Fruit fly (Drosophila melanogaster) whole organism, embryonic: Measurements from ENCODE around the gene CG6470.

Experiments used
- ATbp ChIP-seq: fragments of 200-800 bp; sonication (Bioruptor generic); optimal IDR thresholded peaks from 2 replicates; lab custom pipeline; 2017; ENCODE audit warnings: missing biosample characterization, mild to moderate bottlenecking, missing genetic modification characterization, missing genetic modification reagents
- Aef1 ChIP-seq: fragments of 200-800 bp; sonication (Bioruptor generic); IDR thresholded peaks from 3 replicates; pipeline ENCODE4 v1.3.6; 2022; ENCODE audit warnings: missing biosample characterization, missing genetic modification characterization
- Atf3 ChIP-seq: fragments of 200-800 bp; sonication (Bioruptor generic); optimal IDR thresholded peaks from 3 replicates; lab custom pipeline; 2016; ENCODE audit warnings: missing biosample characterization, missing genetic modification characterization
- CG10462 ChIP-seq: fragments of 200-800 bp; sonication (Bioruptor generic); optimal IDR thresholded peaks from 2 replicates; lab custom pipeline; 2016; ENCODE audit warnings: missing biosample characterization, missing genetic modification characterization
- CG10565 ChIP-seq: fragments of 200-800 bp; sonication (Bioruptor generic); optimal IDR thresholded peaks from 3 replicates; lab custom pipeline; 2016; ENCODE audit warnings: missing biosample characterization, mild to moderate bottlenecking, missing genetic modification characterization
- CG11085 ChIP-seq: fragments of 200-800 bp; sonication (Bioruptor generic); IDR thresholded peaks from 2 replicates; pipeline ENCODE4 v1.3.6; 2022; ENCODE audit warnings: missing biosample characterization, missing genetic modification characterization
- CG11504 ChIP-seq: fragments of 200-800 bp; sonication (Bioruptor generic); optimal IDR thresholded peaks from 3 replicates; lab custom pipeline; 2019; ENCODE audit warnings: missing biosample characterization, mild to moderate bottlenecking, missing genetic modification characterization, moderate library complexity
- CG12769 ChIP-seq: fragments of 200-800 bp; sonication (Bioruptor generic); optimal IDR thresholded peaks from 2 replicates; lab custom pipeline; 2019; ENCODE audit warnings: missing biosample characterization, mild to moderate bottlenecking, missing genetic modification characterization, moderate library complexity
- CG13424 ChIP-seq: fragments of 200-800 bp; sonication (Bioruptor generic); optimal IDR thresholded peaks from 2 replicates; lab custom pipeline; 2019; ENCODE audit warnings: missing biosample characterization, mild to moderate bottlenecking, missing genetic modification characterization, moderate library complexity
- CG14050 ChIP-seq: fragments of 200-800 bp; sonication (Bioruptor generic); IDR thresholded peaks from 3 replicates; pipeline ENCODE4 v1.3.6; 2022; ENCODE audit warnings: missing biosample characterization, missing genetic modification characterization
- CG14441 ChIP-seq: fragments of 200-800 bp; sonication (Bioruptor generic); IDR thresholded peaks from 2 replicates; pipeline ENCODE4 v1.3.6; 2022; ENCODE audit warnings: missing biosample characterization, missing genetic modification characterization
- CG17328 ChIP-seq: fragments of 200-800 bp; sonication (Bioruptor generic); IDR thresholded peaks from 2 replicates; pipeline ENCODE4 v1.3.6; 2022; ENCODE audit warnings: missing biosample characterization, missing genetic modification characterization
- CG17802 ChIP-seq: fragments of 200-800 bp; sonication (Bioruptor generic); optimal IDR thresholded peaks from 2 replicates; lab custom pipeline; 2018; ENCODE audit warnings: missing biosample characterization, mild to moderate bottlenecking, missing genetic modification characterization, moderate library complexity
- CG30020 ChIP-seq: fragments of 200-800 bp; optimal IDR thresholded peaks from 2 replicates; lab custom pipeline; 2019; ENCODE audit warnings: missing biosample characterization, mild to moderate bottlenecking, missing genetic modification characterization, moderate library complexity
- CG31365 ChIP-seq: fragments of 200-800 bp; sonication (Bioruptor generic); optimal IDR thresholded peaks from 2 replicates; lab custom pipeline; 2018; ENCODE audit warnings: missing biosample characterization, mild to moderate bottlenecking, missing genetic modification characterization
- CG6175 ChIP-seq: fragments of 200-800 bp; sonication (Bioruptor generic); IDR thresholded peaks from 3 replicates; pipeline ENCODE4 v1.3.6; 2022; ENCODE audit warnings: missing biosample characterization, missing genetic modification characterization
- CG6272 ChIP-seq: fragments of 200-800 bp; sonication (Bioruptor generic); IDR thresholded peaks from 2 replicates; pipeline ENCODE4 v1.3.6; 2022; ENCODE audit warnings: missing biosample characterization, missing genetic modification characterization
- CG7963 ChIP-seq: fragments of 200-800 bp; sonication (Bioruptor generic); IDR thresholded peaks from 3 replicates; pipeline ENCODE4 v1.3.6; 2022; ENCODE audit warnings: missing biosample characterization, missing genetic modification characterization; ENCODE audit not compliant: partially characterized antibody
- CG8388 ChIP-seq: fragments of 200-800 bp; sonication (Bioruptor generic); optimal IDR thresholded peaks from 2 replicates; lab custom pipeline; 2019; ENCODE audit warnings: missing biosample characterization, mild to moderate bottlenecking, missing genetic modification characterization, moderate library complexity
- CG9797 ChIP-seq: fragments of 200-800 bp; sonication (Bioruptor generic); optimal IDR thresholded peaks from 3 replicates; lab custom pipeline; 2018; ENCODE audit warnings: missing biosample characterization, mild to moderate bottlenecking, missing genetic modification characterization
- CoRest ChIP-seq: fragments of 200-800 bp; sonication (Bioruptor generic); optimal IDR thresholded peaks from 3 replicates; lab custom pipeline; 2018; ENCODE audit warnings: missing biosample characterization, mild to moderate bottlenecking, missing genetic modification characterization, moderate library complexity
- D ChIP-seq, 2 experiments: fragments of 200-800 bp in 1 of 2; fragments of >200 bp in 1 of 2; sonication (Bioruptor generic) in 1 of 2; optimal IDR thresholded peaks; 2 replicates in 1 of 2; 3 replicates in 1 of 2; lab custom pipeline; 2017; ENCODE audit warnings: mild to moderate bottlenecking in 1 of 2, missing biosample characterization in 1 of 2, missing genetic modification characterization in 1 of 2, missing genetic modification reagents in 1 of 2
- D19B ChIP-seq: fragments of 200-800 bp; sonication (Bioruptor generic); optimal IDR thresholded peaks from 2 replicates; lab custom pipeline; 2017; ENCODE audit warnings: missing biosample characterization, mild to moderate bottlenecking, missing genetic modification characterization
- ERR ChIP-seq: fragments of 200-800 bp; sonication (Bioruptor generic); optimal IDR thresholded peaks from 2 replicates; lab custom pipeline; 2016; ENCODE audit warnings: missing biosample characterization, missing genetic modification characterization
- Ets65A ChIP-seq: fragments of 200-800 bp; sonication (Bioruptor generic); peaks from one replicate; lab custom pipeline; 2016; ENCODE audit warnings: missing biosample characterization, missing genetic modification characterization
- Gsc ChIP-seq: fragments of 200-800 bp; sonication (Bioruptor generic); IDR thresholded peaks from 2 replicates; pipeline ENCODE4 v1.3.6; 2022; ENCODE audit warnings: missing biosample characterization, missing genetic modification characterization
- HLH54F ChIP-seq: fragments of 200-800 bp; sonication (Bioruptor generic); optimal IDR thresholded peaks from 3 replicates; lab custom pipeline; 2016; ENCODE audit warnings: missing biosample characterization, missing genetic modification characterization
- Hr78 ChIP-seq, 2 experiments: fragments of 200-800 bp in 1 of 2; fragments of >200 bp in 1 of 2; sonication (Bioruptor generic) in 1 of 2; optimal IDR thresholded peaks; 2 replicates each; lab custom pipeline; 2017 to 2019; ENCODE audit warnings: missing biosample characterization in 2 of 2, missing genetic modification characterization in 2 of 2, mild to moderate bottlenecking in 1 of 2, moderate library complexity in 1 of 2
- Kr ChIP-seq: fragments of 200-800 bp; sonication (Bioruptor generic); optimal IDR thresholded peaks from 2 replicates; lab custom pipeline; 2017; ENCODE audit warnings: missing biosample characterization, mild to moderate bottlenecking, missing genetic modification characterization
- MTF-1 ChIP-seq: fragments of 200-800 bp; sonication (Bioruptor generic); optimal IDR thresholded peaks from 2 replicates; lab custom pipeline; 2018; ENCODE audit warnings: missing biosample characterization, mild to moderate bottlenecking, missing genetic modification characterization, borderline replicate concordance
- Opbp ChIP-seq: fragments of 200-800 bp; sonication (Bioruptor generic); IDR thresholded peaks from 3 replicates; pipeline ENCODE4 v1.3.6; 2022; ENCODE audit warnings: missing biosample characterization, missing genetic modification characterization; ENCODE audit not compliant: partially characterized antibody
- Poxn ChIP-seq: fragments of 200-800 bp; sonication (Bioruptor generic); IDR thresholded peaks from 2 replicates; pipeline ENCODE4 v1.3.6; 2022; ENCODE audit warnings: missing biosample characterization, missing genetic modification characterization
- Sin3A ChIP-seq: fragments of >200 bp; optimal IDR thresholded peaks from 2 replicates; lab custom pipeline; 2018
- Tbp ChIP-seq: fragments of >200 bp; optimal IDR thresholded peaks from 2 replicates; lab custom pipeline; 2018; ENCODE audit warnings: missing biosample characterization, missing genetic modification characterization
- abd-A ChIP-seq: fragments of 200-800 bp; sonication (Bioruptor generic); optimal IDR thresholded peaks from 3 replicates; lab custom pipeline; 2019; ENCODE audit warnings: missing biosample characterization, mild to moderate bottlenecking, missing genetic modification characterization, moderate library complexity
- btn ChIP-seq: fragments of 200-800 bp; sonication (Bioruptor generic); optimal IDR thresholded peaks from 2 replicates; lab custom pipeline; 2016; ENCODE audit warnings: missing biosample characterization, missing genetic modification characterization
- cas ChIP-seq: fragments of 200-800 bp; sonication (Bioruptor generic); IDR thresholded peaks from 2 replicates; pipeline ENCODE4 v1.3.6; 2022; ENCODE audit warnings: missing biosample characterization, missing genetic modification characterization
- caup ChIP-seq: fragments of 200-800 bp; sonication (Bioruptor generic); optimal IDR thresholded peaks from 3 replicates; lab custom pipeline; 2017; ENCODE audit warnings: missing biosample characterization, mild to moderate bottlenecking, missing genetic modification characterization, moderate library complexity; ENCODE audit not compliant: severe bottlenecking
- cg ChIP-seq: fragments of 200-800 bp; sonication (Bioruptor generic); optimal IDR thresholded peaks from 3 replicates; lab custom pipeline; 2019; ENCODE audit warnings: missing biosample characterization, mild to moderate bottlenecking, missing genetic modification characterization, moderate library complexity
- crol ChIP-seq: fragments of 200-800 bp; sonication (Bioruptor generic); IDR thresholded peaks from 2 replicates; pipeline ENCODE4 v1.3.6; 2022; ENCODE audit warnings: missing biosample characterization, missing genetic modification characterization
- dmrt11E ChIP-seq: fragments of 200-800 bp; sonication (Bioruptor generic); optimal IDR thresholded peaks from 3 replicates; lab custom pipeline; 2018; ENCODE audit warnings: missing biosample characterization, mild to moderate bottlenecking, missing genetic modification characterization, moderate library complexity
- gcm ChIP-seq: fragments of 200-800 bp; sonication (Bioruptor generic); optimal IDR thresholded peaks from 2 replicates; lab custom pipeline; 2019; ENCODE audit warnings: missing biosample characterization, mild to moderate bottlenecking, missing genetic modification characterization, moderate library complexity
- pho ChIP-seq: fragments of 200-800 bp; sonication (Bioruptor generic); optimal IDR thresholded peaks from 2 replicates; lab custom pipeline; 2016; ENCODE audit warnings: missing biosample characterization, missing genetic modification characterization
- psq ChIP-seq: fragments of 200-800 bp; sonication (Bioruptor generic); optimal IDR thresholded peaks from 2 replicates; lab custom pipeline; 2017; ENCODE audit warnings: missing biosample characterization, missing genetic modification characterization
- pum ChIP-seq: fragments of 200-800 bp; sonication (Bioruptor generic); optimal IDR thresholded peaks from 2 replicates; lab custom pipeline; 2016; ENCODE audit warnings: missing biosample characterization, missing genetic modification characterization
- row ChIP-seq: fragments of 200-800 bp; sonication (Bioruptor generic); IDR thresholded peaks from 3 replicates; pipeline ENCODE4 v1.3.6; 2022; ENCODE audit warnings: missing biosample characterization, missing genetic modification characterization
- sens ChIP-seq: fragments of 200-800 bp; sonication (Bioruptor generic); peaks from one replicate; lab custom pipeline; 2016; ENCODE audit warnings: missing biosample characterization, missing genetic modification characterization
- seq ChIP-seq: fragments of 200-800 bp; sonication (Bioruptor generic); IDR thresholded peaks from 2 replicates; pipeline ENCODE4 v1.3.6; 2022; ENCODE audit warnings: missing biosample characterization, missing genetic modification characterization
- slou ChIP-seq: fragments of 200-800 bp; sonication (Bioruptor generic); optimal IDR thresholded peaks from 3 replicates; lab custom pipeline; 2016; ENCODE audit warnings: missing biosample characterization, missing genetic modification characterization
- tin ChIP-seq: fragments of 200-800 bp; sonication (Bioruptor generic); optimal IDR thresholded peaks from 3 replicates; lab custom pipeline; 2016; ENCODE audit warnings: missing biosample characterization, missing genetic modification characterization

CG6470 gene

DNA sequence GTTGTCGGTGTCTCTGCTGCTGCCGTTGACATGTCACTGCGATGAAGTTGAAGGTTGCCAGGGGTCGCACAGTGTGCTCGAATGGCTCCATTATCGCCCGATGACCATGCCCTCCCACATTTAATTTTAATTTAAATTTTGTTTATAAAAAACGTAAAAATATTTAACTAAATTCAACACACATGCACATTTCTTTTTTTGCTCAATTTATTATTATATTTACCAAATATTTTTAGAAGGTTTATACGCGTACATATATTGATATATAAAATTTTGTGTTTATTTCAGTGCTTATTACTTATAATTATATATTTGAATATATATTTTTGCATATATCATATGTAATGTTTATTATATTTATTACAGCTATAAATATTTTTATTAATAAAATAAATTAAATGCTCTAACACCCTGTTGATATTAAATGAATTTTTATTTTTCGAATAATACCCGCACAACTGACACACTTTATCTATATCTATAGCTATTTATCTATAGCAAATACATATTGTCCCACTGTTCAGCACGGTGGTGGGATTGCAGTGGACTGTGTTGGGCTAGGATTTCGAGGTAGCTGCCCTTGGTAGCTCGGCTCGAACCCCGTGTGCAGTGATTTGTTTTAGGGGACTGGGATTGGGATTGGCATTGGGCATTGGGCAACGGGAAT, 8.6 kb upstream of the CG6470 start (continued):
- TF ChIP-seq Hr78 (GFP tag; optimal IDR thresholded peaks at IDR 0.05; lab: Kevin White, UChicago) (peak in 1 of 2 experiments; percentile 70), tin (GFP tag; lab: Kevin White, UChicago) (no peak), CG9797 (no peak), psq (GFP tag; lab: Kevin White, UChicago) (no peak), CG13424 (tag; lab: Kevin White, UChicago) (no peak), CG10462 (GFP tag; lab: Kevin White, UChicago) (no peak), CoRest (peak; percentile 13), CG14441 (GFP tag; lab: Robert Waterston, UW) (no peak), CG12769 (no peak), CG10565 (GFP tag; lab: Kevin White, UChicago) (no peak), btn (GFP tag; lab: Kevin White, UChicago) (no peak), dmrt11E (tag; lab: Kevin White, UChicago) (peak; percentile 58), Opbp (no peak), Ets65A (peak; percentile 39), CG6272 (GFP tag; lab: Robert Waterston, UW) (no peak), CG14050 (GFP tag; lab: Robert Waterston, UW) (no peak), cg (GFP tag; lab: Kevin White, UChicago) (no peak), CG6175 (GFP tag; lab: Robert Waterston, UW) (no peak), D19B (no peak), slou (no peak), CG7963 (GFP tag; lab: Robert Waterston, UW) (no peak), Atf3 (no peak), CG8388 (no peak), crol (GFP tag; lab: Robert Waterston, UW) (no peak), CG11085 (no peak), Aef1 (GFP tag; lab: Robert Waterston, UW) (no peak), CG17328 (GFP tag; lab: Robert Waterston, UW) (0 out of 2 replicates have a peak, but pooled peaks have one; percentile 10), CG30020 (tag; lab: Kevin White, UChicago) (no peak), Sin3A (lab: Kevin White, UChicago) (no peak), pho (GFP tag; lab: Kevin White, UChicago) (no peak), cas (GFP tag; lab: Robert Waterston, UW) (no peak), Gsc (GFP tag; lab: Robert Waterston, UW) (no peak), CG17802 (no peak), Kr (GFP tag; lab: Kevin White, UChicago) (no peak), D (optimal IDR thresholded peaks at IDR 0.05; lab: Kevin White, UChicago) (no peak), D (GFP tag; optimal IDR thresholded peaks at IDR 0.05; lab: Kevin White, UChicago) (no peak), caup (GFP tag; lab: Kevin White, UChicago) (no peak), seq (GFP tag; lab: Robert Waterston, UW) (no peak), ERR (GFP tag; lab: Kevin White, UChicago) (no peak), sens (GFP tag; lab: Kevin White, UChicago) (no peak), row (GFP tag; lab: Robert Waterston, UW) (peak; percentile 34; the same call in 1 of the 3 replicates), pum (GFP tag; lab: Kevin White, UChicago) (no peak), MTF-1 (no peak), gcm (GFP tag; lab: Kevin White, UChicago) (no peak), CG31365 (tag; lab: Kevin White, UChicago) (no peak), HLH54F (GFP tag; lab: Kevin White, UChicago) (no peak), CG11504 (peak; percentile 43), abd-A (tag; lab: Kevin White, UChicago) (no peak), ATbp (no peak), Tbp (GFP tag; lab: Kevin White, UChicago) (no peak), Poxn (GFP tag; lab: Robert Waterston, UW) (no peak)
